Worm (Caenorhabditis elegans) whole organism, L2 larva: ENCODE measurements around the gene C09E10.3.

Experiments
- C34F6.9 ChIP-seq: fragments of 150-350 bp; optimal IDR thresholded peaks from 2 replicates; lab custom pipeline; 2014; ENCODE audit warnings: missing biosample characterization, missing genetic modification characterization
- F13H6.1 ChIP-seq: sonication (generic microtip); optimal IDR thresholded peaks from 2 replicates; lab custom pipeline; 2016; ENCODE audit warnings: missing genetic modification characterization, missing compliant biosample characterization
- R02D3.7 ChIP-seq: fragments of 150-350 bp; optimal IDR thresholded peaks from 2 replicates; lab custom pipeline; 2014; ENCODE audit warnings: missing biosample characterization, missing genetic modification characterization
- Y55F3AM.14 ChIP-seq: fragments of 200-800 bp; sonication (Bioruptor generic); optimal IDR thresholded peaks from 2 replicates; lab custom pipeline; 2018; ENCODE audit warnings: mild to moderate bottlenecking, missing genetic modification characterization, missing compliant biosample characterization
- ZK546.5 ChIP-seq: sonication (generic microtip); optimal IDR thresholded peaks from 2 replicates; lab custom pipeline; 2017; ENCODE audit warnings: missing biosample characterization, missing genetic modification characterization
- alr-1 ChIP-seq: fragments of 150-350 bp; optimal IDR thresholded peaks from 2 replicates; lab custom pipeline; 2014; ENCODE audit warnings: missing biosample characterization, missing genetic modification characterization
- aly-2 ChIP-seq: fragments of 150-350 bp; optimal IDR thresholded peaks from 2 replicates; lab custom pipeline; 2014; ENCODE audit warnings: missing biosample characterization, missing genetic modification characterization
- ama-1 ChIP-seq: fragments of 150-350 bp; optimal IDR thresholded peaks from 2 replicates; lab custom pipeline; 2018; ENCODE audit warnings: inconsistent platforms
- blmp-1 ChIP-seq: sonication (generic microtip); optimal IDR thresholded peaks from 2 replicates; lab custom pipeline; 2017; ENCODE audit warnings: missing genetic modification characterization, mild to moderate bottlenecking, missing compliant biosample characterization, antibody characterized with exemption, moderate library complexity; ENCODE audit not compliant: insufficient read depth
- ceh-16 ChIP-seq: fragments of 150-350 bp; optimal IDR thresholded peaks from 2 replicates; lab custom pipeline; 2014; ENCODE audit warnings: missing biosample characterization, missing genetic modification characterization
- ceh-82 ChIP-seq: fragments of 150-350 bp; optimal IDR thresholded peaks from 2 replicates; lab custom pipeline; 2014; ENCODE audit warnings: missing biosample characterization, missing genetic modification characterization
- crh-2 ChIP-seq: sonication (generic microtip); optimal IDR thresholded peaks from 2 replicates; lab custom pipeline; 2017; ENCODE audit warnings: missing biosample characterization, missing genetic modification characterization
- dmd-4 ChIP-seq: sonication (generic microtip); optimal IDR thresholded peaks from 2 replicates; lab custom pipeline; 2017; ENCODE audit warnings: missing biosample characterization, missing genetic modification characterization
- egl-27 ChIP-seq: sonication (generic microtip); optimal IDR thresholded peaks from 3 replicates; lab custom pipeline; 2017; ENCODE audit warnings: missing biosample characterization, missing genetic modification reagents, missing genetic modification characterization
- elt-1 ChIP-seq: fragments of 150-350 bp; optimal IDR thresholded peaks from 2 replicates; lab custom pipeline; 2014; ENCODE audit warnings: missing biosample characterization, missing genetic modification characterization
- elt-3 ChIP-seq: sonication (generic microtip); optimal IDR thresholded peaks from 2 replicates; lab custom pipeline; 2017; ENCODE audit warnings: missing biosample characterization, missing genetic modification characterization
- fos-1 ChIP-seq: fragments of 150-350 bp; optimal IDR thresholded peaks from 2 replicates; lab custom pipeline; 2014; ENCODE audit warnings: missing biosample characterization, missing genetic modification characterization
- gmeb-1 ChIP-seq: fragments of 150-350 bp; optimal IDR thresholded peaks from 2 replicates; lab custom pipeline; 2014; ENCODE audit warnings: missing biosample characterization, missing genetic modification characterization
- lin-11 ChIP-seq: fragments of 150-350 bp; sonication (generic microtip); optimal IDR thresholded peaks from 2 replicates; lab custom pipeline; 2014; ENCODE audit warnings: missing biosample characterization, missing genetic modification characterization, inconsistent platforms, mixed read lengths
- lin-13 ChIP-seq: fragments of 150-350 bp; optimal IDR thresholded peaks from 2 replicates; lab custom pipeline; 2014; ENCODE audit warnings: missing biosample characterization, missing genetic modification reagents, missing genetic modification characterization
- lin-39 ChIP-seq: fragments of 150-350 bp; optimal IDR thresholded peaks from 2 replicates; lab custom pipeline; 2014; ENCODE audit warnings: missing biosample characterization, missing genetic modification reagents, missing genetic modification characterization
- lsy-2 ChIP-seq, 2 experiments: fragments of 150-350 bp in 1 of 2; sonication (generic microtip) in 1 of 2; optimal IDR thresholded peaks; 2 replicates each; lab custom pipeline; 2014 to 2017; ENCODE audit warnings: missing biosample characterization in 2 of 2, missing genetic modification characterization in 2 of 2
- mab-5 ChIP-seq: fragments of 150-350 bp; optimal IDR thresholded peaks from 2 replicates; lab custom pipeline; 2014; ENCODE audit warnings: missing biosample characterization, missing genetic modification characterization
- mbf-1 ChIP-seq: sonication (generic microtip); optimal IDR thresholded peaks from 2 replicates; lab custom pipeline; 2017; ENCODE audit warnings: missing biosample characterization, missing genetic modification characterization
- mdl-1 ChIP-seq, 2 experiments: fragments of 150-350 bp in 1 of 2; sonication (generic microtip) in 1 of 2; optimal IDR thresholded peaks; 2 replicates each; lab custom pipeline; 2017; ENCODE audit warnings: missing biosample characterization in 2 of 2, missing genetic modification characterization in 2 of 2
- nhr-10 ChIP-seq: sonication (generic microtip); optimal IDR thresholded peaks from 2 replicates; lab custom pipeline; 2017; ENCODE audit warnings: missing biosample characterization, missing genetic modification characterization
- nhr-11 ChIP-seq: fragments of 150-350 bp; optimal IDR thresholded peaks from 2 replicates; lab custom pipeline; 2014; ENCODE audit warnings: missing biosample characterization, missing genetic modification characterization
- nhr-12 ChIP-seq: fragments of 150-350 bp; optimal IDR thresholded peaks from 2 replicates; lab custom pipeline; 2014; ENCODE audit warnings: missing biosample characterization, missing genetic modification characterization
- nhr-129 ChIP-seq: fragments of 150-350 bp; optimal IDR thresholded peaks from 2 replicates; lab custom pipeline; 2014; ENCODE audit warnings: missing biosample characterization, missing genetic modification characterization
- nhr-21 ChIP-seq: fragments of 150-350 bp; optimal IDR thresholded peaks from 2 replicates; lab custom pipeline; 2014; ENCODE audit warnings: missing biosample characterization, missing genetic modification characterization
- nhr-23 ChIP-seq: fragments of 150-350 bp; optimal IDR thresholded peaks from 2 replicates; lab custom pipeline; 2014; ENCODE audit warnings: missing biosample characterization, missing genetic modification reagents, missing genetic modification characterization
- nhr-237 ChIP-seq: fragments of 150-350 bp; optimal IDR thresholded peaks from 2 replicates; lab custom pipeline; 2014; ENCODE audit warnings: missing biosample characterization, missing genetic modification characterization
- nhr-25 ChIP-seq: fragments of 150-350 bp; sonication (generic microtip); optimal IDR thresholded peaks from 3 replicates; lab custom pipeline; 2014; ENCODE audit warnings: missing biosample characterization, missing genetic modification characterization
- nhr-6 ChIP-seq: fragments of 150-350 bp; optimal IDR thresholded peaks from 2 replicates; lab custom pipeline; 2014; ENCODE audit warnings: missing biosample characterization, missing genetic modification characterization
- nhr-77 ChIP-seq: fragments of 150-350 bp; optimal IDR thresholded peaks from 2 replicates; lab custom pipeline; 2014; ENCODE audit warnings: missing biosample characterization, missing genetic modification characterization
- peb-1 ChIP-seq: fragments of 150-350 bp; optimal IDR thresholded peaks from 2 replicates; lab custom pipeline; 2014; ENCODE audit warnings: missing biosample characterization, missing genetic modification characterization
- sem-4 ChIP-seq: fragments of 150-350 bp; optimal IDR thresholded peaks from 2 replicates; lab custom pipeline; 2014; ENCODE audit warnings: missing biosample characterization, missing genetic modification reagents, missing genetic modification characterization
- skn-1 ChIP-seq: sonication (generic microtip); optimal IDR thresholded peaks from 2 replicates; lab custom pipeline; 2017; ENCODE audit warnings: missing biosample characterization, missing genetic modification characterization
- sma-3 ChIP-seq: sonication (generic microtip); optimal IDR thresholded peaks from 2 replicates; lab custom pipeline; 2016; ENCODE audit warnings: missing genetic modification reagents, missing genetic modification characterization, missing compliant biosample characterization
- sma-9 ChIP-seq, 2 experiments: fragments of 150-350 bp in 1 of 2; sonication (generic microtip) in 1 of 2; optimal IDR thresholded peaks; 2 replicates each; lab custom pipeline; 2014 to 2016; ENCODE audit warnings: missing genetic modification characterization in 2 of 2, mild to moderate bottlenecking in 1 of 2, missing biosample characterization in 1 of 2, missing compliant biosample characterization in 1 of 2, missing genetic modification reagents in 1 of 2, moderate library complexity in 1 of 2
- snpc-4 ChIP-seq: fragments of 150-350 bp; optimal IDR thresholded peaks from 2 replicates; lab custom pipeline; 2014; ENCODE audit warnings: missing biosample characterization, missing genetic modification characterization
- unc-39 ChIP-seq: fragments of 150-350 bp; optimal IDR thresholded peaks from 2 replicates; lab custom pipeline; 2014; ENCODE audit warnings: missing biosample characterization, missing genetic modification characterization
- unc-55 ChIP-seq: fragments of 150-350 bp; sonication (generic microtip); optimal IDR thresholded peaks from 3 replicates; lab custom pipeline; 2014; ENCODE audit warnings: missing biosample characterization, missing genetic modification reagents, missing genetic modification characterization
- unc-62 ChIP-seq: fragments of 150-350 bp; optimal IDR thresholded peaks from 2 replicates; lab custom pipeline; 2014; ENCODE audit warnings: missing biosample characterization, missing genetic modification reagents, missing genetic modification characterization
- zag-1 ChIP-seq: fragments of 150-350 bp; optimal IDR thresholded peaks from 2 replicates; lab custom pipeline; 2014; ENCODE audit warnings: missing biosample characterization, missing genetic modification characterization
- ztf-1 ChIP-seq: fragments of 200-800 bp; sonication (Bioruptor generic); conservative IDR thresholded peaks from 2 replicates; pipeline ENCODE4 v1.3.6; 2022; ENCODE audit warnings: missing genetic modification characterization, missing compliant biosample characterization
- ztf-11 ChIP-seq: sonication (generic microtip); optimal IDR thresholded peaks from 2 replicates; lab custom pipeline; 2017; ENCODE audit warnings: missing biosample characterization, missing genetic modification characterization
- ztf-4 ChIP-seq: fragments of 150-350 bp; optimal IDR thresholded peaks from 2 replicates; lab custom pipeline; 2014; ENCODE audit warnings: missing biosample characterization, missing genetic modification characterization

Gene C09E10.3

ce11 chrX:1012385-1012866 lies 21.3 kb upstream of the C09E10.3 start:
- TF ChIP-seq ztf-11 (tag; lab: Kevin White, UChicago) (no peak), R02D3.7 (no peak), ztf-1 (no peak), snpc-4 (no peak), Y55F3AM.14 (GFP tag; lab: Kevin White, UChicago) (peak; percentile 51), lin-13 (GFP tag; lab: Kevin White, UChicago) (peak; percentile 16), zag-1 (tag; lab: Kevin White, UChicago) (no peak), nhr-11 (tag; lab: Kevin White, UChicago) (no peak), lin-39 (tag; lab: Kevin White, UChicago) (no peak), peb-1 (no peak), sma-3 (peak; percentile 55), mdl-1 (tag; optimal IDR thresholded peaks at IDR 0.05; lab: Kevin White, UChicago) (no peak), gmeb-1 (tag; lab: Kevin White, UChicago) (peak; percentile 55), nhr-6 (tag; lab: Kevin White, UChicago) (no peak), nhr-25 (tag; lab: Kevin White, UChicago) (peak; percentile 37), crh-2 (tag; lab: Kevin White, UChicago) (peak; percentile 18), unc-55 (GFP tag; lab: Kevin White, UChicago) (no peak), dmd-4 (no peak), nhr-10 (tag; lab: Kevin White, UChicago) (no peak), sem-4 (tag; lab: Kevin White, UChicago) (no peak), mab-5 (tag; lab: Kevin White, UChicago) (no peak), fos-1 (no peak), elt-3 (tag; lab: Kevin White, UChicago) (no peak), nhr-129 (tag; lab: Kevin White, UChicago) (no peak), C34F6.9 (no peak), blmp-1 (no peak), egl-27 (tag; lab: Kevin White, UChicago) (no peak), elt-1 (tag; lab: Kevin White, UChicago) (no peak), alr-1 (tag; lab: Kevin White, UChicago) (no peak), ama-1 (lab: Kevin White, UChicago) (peak; percentile 90), nhr-21 (tag; lab: Kevin White, UChicago) (no peak), aly-2 (tag; lab: Kevin White, UChicago) (no peak), mbf-1 (tag; lab: Kevin White, UChicago) (no peak), nhr-12 (tag; lab: Kevin White, UChicago) (no peak), sma-9 (GFP tag; optimal IDR thresholded peaks at IDR 0.05; lab: Kevin White, UChicago) (peak; percentile 35), sma-9 (tag; optimal IDR thresholded peaks at IDR 0.05; lab: Kevin White, UChicago) (no peak), lsy-2 (tag; optimal IDR thresholded peaks at IDR 0.05; lab: Kevin White, UChicago) (peak in 1 of 2 experiments; percentile 23), F13H6.1 (tag; lab: Kevin White, UChicago) (no peak), nhr-23 (no peak), unc-62 (GFP tag; lab: Kevin White, UChicago) (no peak), skn-1 (tag; lab: Kevin White, UChicago) (no peak), lin-11 (tag; lab: Kevin White, UChicago) (no peak), nhr-237 (tag; lab: Kevin White, UChicago) (no peak), ztf-4 (tag; lab: Kevin White, UChicago) (no peak), unc-39 (tag; lab: Kevin White, UChicago) (no peak), ceh-16 (tag; lab: Kevin White, UChicago) (no peak), ZK546.5 (tag; lab: Kevin White, UChicago) (no peak), nhr-77 (tag; lab: Kevin White, UChicago) (no peak), ceh-82 (no peak)
- TF ChIP-seq, all 48 proteins: peak for 9
